Fruit fly (Drosophila melanogaster) whole organism, wandering third instar larva: ENCODE data around the gene Gr93c.

Source experiments
- Abd-B ChIP-seq: fragments of >200 bp; optimal IDR thresholded peaks from 2 replicates; lab custom pipeline; 2017; ENCODE audit warnings: missing biosample characterization, missing genetic modification characterization
- CG32264 ChIP-seq: fragments of 200-800 bp; sonication (Bioruptor generic); optimal IDR thresholded peaks from 2 replicates; lab custom pipeline; 2016; ENCODE audit warnings: missing biosample characterization, missing genetic modification characterization
- CG9705 ChIP-seq: fragments of 200-800 bp; sonication (Bioruptor generic); optimal IDR thresholded peaks from 2 replicates; lab custom pipeline; 2018; ENCODE audit warnings: missing biosample characterization, mild to moderate bottlenecking, missing genetic modification characterization
- CrebA ChIP-seq: fragments of 200-800 bp; sonication (Bioruptor generic); optimal IDR thresholded peaks from 2 replicates; lab custom pipeline; 2016; ENCODE audit warnings: missing biosample characterization, mild to moderate bottlenecking, missing genetic modification characterization, borderline replicate concordance
- GATAd ChIP-seq: sonication (Bioruptor generic); optimal IDR thresholded peaks from 2 replicates; lab custom pipeline; 2016; ENCODE audit warnings: missing biosample characterization, missing genetic modification characterization
- HLH106 ChIP-seq: fragments of 200-800 bp; optimal IDR thresholded peaks from 3 replicates; lab custom pipeline; 2019; ENCODE audit warnings: missing biosample characterization, mild to moderate bottlenecking, missing genetic modification characterization, moderate library complexity
- Hr78 ChIP-seq: fragments of >200 bp; optimal IDR thresholded peaks from 2 replicates; lab custom pipeline; 2017; ENCODE audit warnings: missing biosample characterization, missing genetic modification characterization
- Hr83 ChIP-seq: fragments of 200-300 bp; sonication (Bioruptor generic); optimal IDR thresholded peaks from 2 replicates; lab custom pipeline; 2016; ENCODE audit warnings: missing biosample characterization, mild to moderate bottlenecking, missing genetic modification characterization, moderate library complexity; ENCODE audit not compliant: poor library complexity, severe bottlenecking
- Myc ChIP-seq: fragments of >200 bp; optimal IDR thresholded peaks from 2 replicates; lab custom pipeline; 2017
- N ChIP-seq: fragments of >200 bp; optimal IDR thresholded peaks from 2 replicates; lab custom pipeline; 2018; ENCODE audit warnings: missing biosample characterization, missing external identifiers, missing genetic modification characterization
- OdsH ChIP-seq: fragments of 200-800 bp; sonication (Bioruptor generic); optimal IDR thresholded peaks from 2 replicates; lab custom pipeline; 2016; ENCODE audit warnings: missing biosample characterization, mild to moderate bottlenecking, missing genetic modification characterization
- Rel ChIP-seq, 2 experiments: fragments of 200-800 bp; sonication (Bioruptor generic) in 1 of 2; optimal IDR thresholded peaks; 2 replicates in 1 of 2; 3 replicates in 1 of 2; lab custom pipeline; 2016 to 2019; ENCODE audit warnings: mild to moderate bottlenecking in 2 of 2, missing biosample characterization in 2 of 2, missing genetic modification characterization in 2 of 2, moderate library complexity in 1 of 2
- Sp1 ChIP-seq: fragments of 200-800 bp; sonication (Bioruptor generic); optimal IDR thresholded peaks from 3 replicates; lab custom pipeline; 2019; ENCODE audit warnings: missing biosample characterization, mild to moderate bottlenecking, missing genetic modification characterization, moderate library complexity
- Vsx2 ChIP-seq: fragments of 200-300, 225-300 bp; sonication (Bioruptor generic); optimal IDR thresholded peaks from 2 replicates; lab custom pipeline; 2018; ENCODE audit warnings: missing biosample characterization, missing genetic modification characterization; ENCODE audit not compliant: partially characterized antibody
- br ChIP-seq: fragments of 200-800 bp; sonication (Bioruptor generic); optimal IDR thresholded peaks from 2 replicates; lab custom pipeline; 2016; ENCODE audit warnings: missing biosample characterization, missing genetic modification characterization
- brk ChIP-seq: fragments of 200-800 bp; sonication (Bioruptor generic); optimal IDR thresholded peaks from 2 replicates; lab custom pipeline; 2016; ENCODE audit warnings: missing biosample characterization, mild to moderate bottlenecking, missing genetic modification characterization
- dl ChIP-seq, 2 experiments: fragments of 175-275, 200-275 bp in 1 of 2; fragments of 200-275 bp in 1 of 2; sonication (Bioruptor generic); optimal IDR thresholded peaks; lab custom pipeline; 2018; ENCODE audit warnings: mild to moderate bottlenecking in 2 of 2, missing biosample characterization in 2 of 2, missing genetic modification characterization in 2 of 2, moderate library complexity in 2 of 2; ENCODE audit not compliant: partially characterized antibody in 2 of 2, insufficient read depth in 1 of 2
- dmrt93B ChIP-seq: fragments of 200-800 bp; sonication (Bioruptor generic); optimal IDR thresholded peaks from 2 replicates; lab custom pipeline; 2018; ENCODE audit warnings: missing biosample characterization, mild to moderate bottlenecking, missing genetic modification characterization
- ey ChIP-seq: fragments of 200-800 bp; sonication (Bioruptor generic); optimal IDR thresholded peaks from 2 replicates; lab custom pipeline; 2016; ENCODE audit warnings: missing biosample characterization, missing genetic modification characterization
- foxo ChIP-seq, 2 experiments: fragments of 200-800 bp; sonication (Bioruptor generic); optimal IDR thresholded peaks; 2 replicates in 1 of 2; 3 replicates in 1 of 2; lab custom pipeline; 2016 to 2017; ENCODE audit warnings: missing biosample characterization in 2 of 2, missing genetic modification characterization in 2 of 2
- fru ChIP-seq: fragments of 200-800 bp; sonication (Bioruptor generic); optimal IDR thresholded peaks from 3 replicates; lab custom pipeline; 2016; ENCODE audit warnings: missing biosample characterization, mild to moderate bottlenecking, missing genetic modification characterization
- h ChIP-seq: fragments of 200-800 bp; sonication (Bioruptor generic); optimal IDR thresholded peaks from 3 replicates; lab custom pipeline; 2016; ENCODE audit warnings: missing biosample characterization, mild to moderate bottlenecking, missing genetic modification characterization
- jim ChIP-seq: fragments of 175-275, 200-325 bp; sonication (Bioruptor generic); optimal IDR thresholded peaks from 2 replicates; lab custom pipeline; 2016; ENCODE audit warnings: missing biosample characterization, mild to moderate bottlenecking, missing genetic modification characterization
- lola ChIP-seq: fragments of >200 bp; optimal IDR thresholded peaks from 2 replicates; lab custom pipeline; 2017; ENCODE audit warnings: missing biosample characterization, missing genetic modification characterization
- pan ChIP-seq: fragments of >200 bp; optimal IDR thresholded peaks from 2 replicates; lab custom pipeline; 2017
- psq ChIP-seq: fragments of 200-800 bp; sonication (Bioruptor generic); optimal IDR thresholded peaks from 3 replicates; lab custom pipeline; 2017; ENCODE audit warnings: missing biosample characterization, mild to moderate bottlenecking, missing genetic modification characterization, moderate library complexity
- sage ChIP-seq: fragments of 200-800 bp; sonication (Bioruptor generic); optimal IDR thresholded peaks from 2 replicates; lab custom pipeline; 2016; ENCODE audit warnings: missing biosample characterization, mild to moderate bottlenecking, missing genetic modification characterization
- sv ChIP-seq: fragments of 200-800 bp; sonication (Bioruptor generic); optimal IDR thresholded peaks from 3 replicates; lab custom pipeline; 2016; ENCODE audit warnings: missing biosample characterization, missing genetic modification characterization
- tai ChIP-seq: sonication (Bioruptor generic); optimal IDR thresholded peaks from 2 replicates; lab custom pipeline; 2016; ENCODE audit warnings: missing biosample characterization, missing genetic modification characterization
- usp ChIP-seq: fragments of >200 bp; optimal IDR thresholded peaks from 2 replicates; lab custom pipeline; 2017; ENCODE audit warnings: missing biosample characterization, missing genetic modification characterization
- woc ChIP-seq: sonication (Bioruptor generic); optimal IDR thresholded peaks from 2 replicates; lab custom pipeline; 2016; ENCODE audit warnings: missing biosample characterization, mild to moderate bottlenecking, missing genetic modification characterization

Gene Gr93c

DNA sequence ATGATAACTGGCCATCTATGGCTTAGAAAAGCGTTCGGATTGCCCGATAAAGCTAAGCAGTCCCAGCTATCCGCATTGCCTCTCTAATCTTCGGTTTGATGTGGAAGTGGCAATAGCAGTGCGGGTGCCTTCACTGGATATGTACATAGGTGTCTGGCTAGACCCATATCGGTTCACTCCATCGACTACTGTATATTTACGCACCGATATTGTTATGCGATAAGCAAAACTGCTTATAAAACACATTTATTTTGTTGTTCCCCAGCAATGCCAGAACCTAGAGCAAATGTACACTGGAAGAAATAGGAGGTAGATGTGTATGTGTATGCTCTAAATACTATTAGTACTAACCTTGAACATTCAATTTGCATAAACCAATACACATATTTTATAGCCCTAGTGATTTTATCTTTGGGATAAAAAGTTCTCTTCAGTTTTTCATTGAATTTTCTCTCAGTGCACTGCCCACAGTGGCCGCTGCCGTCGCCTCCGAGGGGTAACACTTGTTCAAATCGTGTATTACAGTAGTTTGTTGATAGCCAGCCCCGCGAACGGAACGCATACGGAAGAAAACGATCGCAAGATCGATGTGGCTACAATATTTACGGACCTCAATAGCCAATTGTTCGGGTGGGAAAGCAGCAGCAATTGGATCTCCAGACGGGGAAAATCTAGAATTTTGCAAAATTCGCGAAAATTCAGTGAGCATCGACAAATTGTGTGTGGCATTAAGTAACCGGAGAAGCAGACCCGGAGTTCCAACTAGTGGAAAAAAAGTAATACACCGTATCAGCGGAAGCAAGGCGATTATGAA, 25.3 kb upstream of the Gr93c start, which contains the start of gene CG31431 (continued):
- TF ChIP-seq Vsx2 (GFP tag; lab: Kevin White, UChicago) (no peak), N (GFP tag; lab: Kevin White, UChicago) (no peak)

DNA sequence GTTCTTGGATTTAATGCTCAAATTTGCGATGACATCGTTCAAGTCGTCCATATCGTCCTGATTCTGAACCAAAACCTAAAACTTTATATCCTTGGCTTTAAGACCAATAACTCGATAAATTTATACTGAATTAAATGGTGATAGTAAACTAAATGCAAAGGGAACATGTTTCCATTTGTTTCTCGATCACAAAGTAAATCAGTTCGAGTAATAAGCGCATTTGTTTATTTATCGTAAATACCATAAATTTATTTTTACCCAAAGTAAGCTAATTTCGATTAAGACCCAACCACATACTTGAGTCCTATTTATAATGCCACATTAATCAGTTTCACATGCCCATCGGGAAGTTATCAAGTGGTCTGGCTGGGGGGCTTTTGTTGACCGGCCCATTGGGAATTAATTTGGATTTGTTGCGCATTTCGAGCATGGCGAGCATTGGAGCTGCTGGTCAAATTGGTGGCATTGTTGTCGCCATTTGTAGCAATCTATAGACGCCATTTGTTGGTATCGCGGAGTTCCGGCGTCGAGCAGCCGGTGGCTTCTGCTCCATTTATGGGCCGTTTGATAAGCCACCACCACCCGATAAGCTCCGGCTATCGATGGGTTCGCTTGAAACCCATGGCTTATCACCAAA, 24.5 kb upstream of the Gr93c start, which contains the start of gene CG31174:
CG31174 (minus strand) TSS at position 51 of the 637 bp plus-strand sequence.
- no peak for TF ChIP-seq Rel (GFP tag; optimal IDR thresholded peaks at IDR 0.05; lab: Kevin White, UChicago)
- TF ChIP-seq Rel (tag; optimal IDR thresholded peaks at IDR 0.05; lab: Kevin White, UChicago), result peak; percentile 83
- no peak for TF ChIP-seq sv (GFP tag; lab: Kevin White, UChicago)

dm6 chr3R:21867819-21868218, 22.8 kb upstream of the Gr93c start, which contains the start of the genes CG6569 and Cby:
CG6569 (minus strand) TSS chr3R:21867919.
Cby (plus strand) TSS chr3R:21868003.
- TF ChIP-seq Sp1 (GFP tag; lab: Kevin White, UChicago), result no peak
- no peak for TF ChIP-seq CG32264 (GFP tag; lab: Kevin White, UChicago)
- no peak for TF ChIP-seq Abd-B
- no peak for TF ChIP-seq Myc (lab: Kevin White, UChicago)
- TF ChIP-seq br (GFP tag; lab: Kevin White, UChicago), result no peak
- no peak for TF ChIP-seq GATAd (GFP tag; lab: Kevin White, UChicago)
- no peak for TF ChIP-seq sage (GFP tag; lab: Kevin White, UChicago)
- TF ChIP-seq Rel (GFP tag; optimal IDR thresholded peaks at IDR 0.05; lab: Kevin White, UChicago), result no peak
- TF ChIP-seq Rel (tag; optimal IDR thresholded peaks at IDR 0.05; lab: Kevin White, UChicago), result no peak
- TF ChIP-seq fru (GFP tag; lab: Kevin White, UChicago), result no peak
- no peak for TF ChIP-seq psq
- TF ChIP-seq dmrt93B (GFP tag; lab: Kevin White, UChicago), result no peak
- TF ChIP-seq tai (GFP tag; lab: Kevin White, UChicago), result no peak
- TF ChIP-seq brk, result no peak

DNA sequence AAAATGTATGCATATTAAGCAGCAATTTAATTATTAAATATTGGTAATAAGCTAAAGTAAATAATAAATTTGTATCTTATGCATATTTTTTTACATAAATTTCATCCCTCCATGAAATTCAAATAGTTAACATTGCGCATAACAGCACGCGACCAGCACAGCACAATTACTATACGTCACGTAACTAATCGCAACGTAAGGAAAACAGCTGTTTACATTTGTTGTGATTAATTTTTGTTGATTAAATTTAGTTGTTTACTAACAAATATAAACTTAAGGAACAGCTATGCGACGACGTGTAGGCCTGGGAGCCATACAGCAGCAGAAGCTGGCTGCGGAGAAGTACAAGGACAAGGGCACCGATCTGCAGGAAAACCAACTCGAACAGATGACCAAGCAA, 19.9 kb upstream of the Gr93c start, which contains the start of gene lsn:
lsn (plus strand) TSS at position 177 of the 400 bp plus-strand sequence.
- no peak for TF ChIP-seq pan (lab: Kevin White, UChicago)
- no peak for TF ChIP-seq h (GFP tag; lab: Kevin White, UChicago)
- no peak for TF ChIP-seq dmrt93B (GFP tag; lab: Kevin White, UChicago)
- peak; percentile 2 for TF ChIP-seq CrebA (GFP tag; lab: Kevin White, UChicago)
- TF ChIP-seq foxo (GFP tag; optimal IDR thresholded peaks at IDR 0.05; lab: Kevin White, UChicago), result no peak
- TF ChIP-seq ey (GFP tag; lab: Kevin White, UChicago), result no peak
- peak; percentile 41 for TF ChIP-seq brk
- no peak for TF ChIP-seq Hr83 (GFP tag; lab: Kevin White, UChicago)
- no peak for TF ChIP-seq woc (GFP tag; lab: Kevin White, UChicago)
- no peak for TF ChIP-seq usp (GFP tag; lab: Kevin White, UChicago)
- TF ChIP-seq Vsx2 (GFP tag; lab: Kevin White, UChicago), result no peak
- TF ChIP-seq Abd-B, result no peak
- no peak for TF ChIP-seq N (GFP tag; lab: Kevin White, UChicago)
- TF ChIP-seq sage (GFP tag; lab: Kevin White, UChicago), result peak; percentile 12
- TF ChIP-seq lola (GFP tag; lab: Kevin White, UChicago), result no peak
- TF ChIP-seq sv (GFP tag; lab: Kevin White, UChicago), result no peak
- no peak for TF ChIP-seq dl (GFP tag; optimal IDR thresholded peaks at IDR 0.05; lab: Kevin White, UChicago; ENCODE audit: insufficient read depth in 1 of 2, partially characterized antibody in 2 of 2)
- no peak for TF ChIP-seq CG9705 (GFP tag; lab: Kevin White, UChicago)
- no peak for TF ChIP-seq jim (GFP tag; lab: Kevin White, UChicago)
- no peak for TF ChIP-seq Rel (GFP tag; optimal IDR thresholded peaks at IDR 0.05; lab: Kevin White, UChicago)
- no peak for TF ChIP-seq Rel (tag; optimal IDR thresholded peaks at IDR 0.05; lab: Kevin White, UChicago)
- no peak for TF ChIP-seq OdsH (GFP tag; lab: Kevin White, UChicago)
- TF ChIP-seq HLH106 (tag; lab: Kevin White, UChicago), result no peak
- no peak for TF ChIP-seq tai (GFP tag; lab: Kevin White, UChicago)
- no peak for TF ChIP-seq fru (GFP tag; lab: Kevin White, UChicago)
- TF ChIP-seq Hr78 (GFP tag; lab: Kevin White, UChicago), result no peak
- TF ChIP-seq psq, result no peak
